Worm (Caenorhabditis elegans) whole organism, L4 larva: ENCODE data around the gene F58H1.6.

Experiments
- F26F4.8 ChIP-seq: fragments of 200-800 bp; sonication (Bioruptor generic); conservative IDR thresholded peaks from 2 replicates; pipeline ENCODE4 v1.3.6; 2022; ENCODE audit warnings: missing genetic modification characterization, missing compliant biosample characterization
- F37D6.2 ChIP-seq: sonication (generic microtip); optimal IDR thresholded peaks from 2 replicates; lab custom pipeline; 2016; ENCODE audit warnings: mild to moderate bottlenecking, missing genetic modification characterization, missing compliant biosample characterization
- F44E2.7 ChIP-seq: fragments of 200-800 bp; sonication (Bioruptor generic); IDR thresholded peaks from 2 replicates; pipeline ENCODE4 v2.1.2; 2022; ENCODE audit warnings: missing genetic modification characterization, missing compliant biosample characterization
- F49E8.2 ChIP-seq: sonication (generic microtip); optimal IDR thresholded peaks from 2 replicates; lab custom pipeline; 2016; ENCODE audit warnings: missing compliant biosample characterization, mild to moderate bottlenecking, missing genetic modification characterization, borderline replicate concordance
- Y48G9A.11 ChIP-seq: fragments of 200-800 bp; sonication (Bioruptor generic); IDR thresholded peaks from 2 replicates; pipeline ENCODE4 v1.3.6; 2022; ENCODE audit warnings: missing genetic modification reagents, missing genetic modification characterization, missing compliant biosample characterization
- ZK546.5 ChIP-seq, 2 experiments: sonication (generic microtip); optimal IDR thresholded peaks; 2 replicates each; lab custom pipeline; 2017; ENCODE audit warnings: missing biosample characterization in 2 of 2, missing genetic modification characterization in 2 of 2
- aha-1 ChIP-seq: fragments of 150-350 bp; peaks from one replicate; lab custom pipeline; 2014; ENCODE audit warnings: missing biosample characterization, missing genetic modification characterization
- aly-2 ChIP-seq: sonication (generic microtip); optimal IDR thresholded peaks from 2 replicates; lab custom pipeline; 2018; ENCODE audit warnings: missing biosample characterization, missing genetic modification characterization
- arid-1 ChIP-seq: fragments of 200-800 bp; sonication (Bioruptor generic); conservative IDR thresholded peaks from 2 replicates; pipeline ENCODE4 v1.3.6; 2022; ENCODE audit warnings: missing genetic modification reagents, missing genetic modification characterization, missing compliant biosample characterization
- attf-4 ChIP-seq: sonication (generic microtip); optimal IDR thresholded peaks from 3 replicates; lab custom pipeline; 2017; ENCODE audit warnings: missing biosample characterization, missing genetic modification characterization
- ceh-20 ChIP-seq: fragments of 200-800 bp; sonication (Bioruptor generic); IDR thresholded peaks from 2 replicates; pipeline ENCODE4 v1.3.6; 2022; ENCODE audit warnings: missing genetic modification reagents, missing genetic modification characterization, missing compliant biosample characterization
- ceh-62 ChIP-seq: sonication (generic microtip); optimal IDR thresholded peaks from 2 replicates; lab custom pipeline; 2017; ENCODE audit warnings: missing biosample characterization, missing genetic modification characterization
- daf-16 ChIP-seq, 3 experiments: sonication (generic microtip); optimal IDR thresholded peaks; 2 replicates each; lab custom pipeline; 2016 to 2017; ENCODE audit warnings: missing genetic modification characterization in 3 of 3, missing genetic modification reagents in 3 of 3, mild to moderate bottlenecking in 2 of 3, missing compliant biosample characterization in 2 of 3, missing biosample characterization in 1 of 3, moderate library complexity in 1 of 3
- dmd-6 ChIP-seq: fragments of 200-800 bp; sonication (Bioruptor generic); IDR thresholded peaks from 2 replicates; pipeline ENCODE4 v1.3.6; 2022; ENCODE audit warnings: missing genetic modification reagents, missing genetic modification characterization, missing compliant biosample characterization
- duxl-1 ChIP-seq: sonication (generic microtip); optimal IDR thresholded peaks from 2 replicates; lab custom pipeline; 2016; ENCODE audit warnings: mild to moderate bottlenecking, missing genetic modification characterization, moderate library complexity, missing compliant biosample characterization; ENCODE audit not compliant: poor library complexity
- dve-1 ChIP-seq: sonication (generic microtip); optimal IDR thresholded peaks from 2 replicates; lab custom pipeline; 2017; ENCODE audit warnings: antibody characterized with exemption, mild to moderate bottlenecking, missing genetic modification characterization, missing compliant biosample characterization; ENCODE audit not compliant: insufficient read depth
- egl-27 ChIP-seq: sonication (generic microtip); optimal IDR thresholded peaks from 3 replicates; lab custom pipeline; 2017; ENCODE audit warnings: missing biosample characterization, missing genetic modification reagents, missing genetic modification characterization
- hif-1 ChIP-seq, 2 experiments: sonication (generic microtip); optimal IDR thresholded peaks; 2 replicates each; lab custom pipeline; 2016 to 2017; ENCODE audit warnings: missing compliant biosample characterization in 2 of 2, missing genetic modification characterization in 2 of 2, missing genetic modification reagents in 2 of 2, missing genotype in 2 of 2, mild to moderate bottlenecking in 1 of 2
- lin-1 ChIP-seq: fragments of 200-800 bp; sonication (Bioruptor generic); IDR thresholded peaks from 2 replicates; pipeline ENCODE4 v1.3.6; 2022; ENCODE audit warnings: missing genetic modification reagents, missing genetic modification characterization, missing compliant biosample characterization
- lsy-2 ChIP-seq, 2 experiments: fragments of 150-350 bp in 1 of 2; sonication (generic microtip) in 1 of 2; optimal IDR thresholded peaks; 2 replicates each; lab custom pipeline; 2014 to 2017; ENCODE audit warnings: missing biosample characterization in 2 of 2, missing genetic modification characterization in 2 of 2
- mdl-1 ChIP-seq, 2 experiments: fragments of 150-350 bp in 1 of 2; sonication (generic microtip) in 1 of 2; optimal IDR thresholded peaks; 2 replicates each; lab custom pipeline; 2014 to 2017; ENCODE audit warnings: missing biosample characterization in 2 of 2, missing genetic modification characterization in 2 of 2
- mdt-29 ChIP-seq: fragments of 200-800 bp; sonication (Bioruptor generic); IDR thresholded peaks from 2 replicates; pipeline ENCODE4 v1.3.6; 2022; ENCODE audit warnings: missing genetic modification reagents, missing genetic modification characterization, missing compliant biosample characterization
- nhr-111 ChIP-seq: fragments of 200-800 bp; sonication (Bioruptor generic); optimal IDR thresholded peaks from 2 replicates; lab custom pipeline; 2018; ENCODE audit warnings: mild to moderate bottlenecking, missing genetic modification characterization, missing compliant biosample characterization
- nhr-28 ChIP-seq: fragments of 150-350 bp; optimal IDR thresholded peaks from 2 replicates; lab custom pipeline; 2014; ENCODE audit warnings: missing biosample characterization, missing genetic modification characterization
- nhr-6 ChIP-seq: fragments of 150-350 bp; optimal IDR thresholded peaks from 2 replicates; lab custom pipeline; 2014; ENCODE audit warnings: missing biosample characterization, missing genetic modification characterization
- nhr-77 ChIP-seq: fragments of 150-350 bp; optimal IDR thresholded peaks from 2 replicates; lab custom pipeline; 2014; ENCODE audit warnings: missing biosample characterization, missing genetic modification characterization
- php-3 ChIP-seq: fragments of 200-800 bp; sonication (Bioruptor generic); IDR thresholded peaks from 2 replicates; pipeline ENCODE4 v1.3.6; 2022; ENCODE audit warnings: missing genetic modification reagents, missing genetic modification characterization, missing compliant biosample characterization
- pqm-1 ChIP-seq: sonication (generic microtip); optimal IDR thresholded peaks from 2 replicates; lab custom pipeline; 2017; ENCODE audit warnings: missing biosample characterization, missing genetic modification characterization
- sdz-12 ChIP-seq: fragments of 200-800 bp; sonication (Bioruptor generic); optimal IDR thresholded peaks from 2 replicates; lab custom pipeline; 2018; ENCODE audit warnings: mild to moderate bottlenecking, missing genetic modification characterization, missing compliant biosample characterization
- snpc-1.2 ChIP-seq: fragments of 200-800 bp; sonication (Bioruptor generic); IDR thresholded peaks from 2 replicates; pipeline ENCODE4 v1.3.6; 2022; ENCODE audit warnings: missing genetic modification reagents, missing genetic modification characterization, missing compliant biosample characterization
- snpc-4 ChIP-seq: fragments of 150-350 bp; optimal IDR thresholded peaks from 2 replicates; lab custom pipeline; 2014; ENCODE audit warnings: missing biosample characterization, missing genetic modification characterization
- tag-97 ChIP-seq: fragments of 200-800 bp; sonication (Bioruptor generic); IDR thresholded peaks from 2 replicates; pipeline ENCODE4 v1.3.6; 2022; ENCODE audit warnings: missing genetic modification characterization, missing compliant biosample characterization
- unc-130 ChIP-seq: sonication (generic microtip); optimal IDR thresholded peaks from 2 replicates; lab custom pipeline; 2016; ENCODE audit warnings: missing genetic modification reagents, missing genetic modification characterization, missing compliant biosample characterization
- unc-39 ChIP-seq: sonication (generic microtip); optimal IDR thresholded peaks from 2 replicates; lab custom pipeline; 2017; ENCODE audit warnings: missing biosample characterization, missing genetic modification characterization
- unc-62 ChIP-seq, 3 experiments: fragments of 150-350 bp in 1 of 3; sonication (generic microtip); optimal IDR thresholded peaks in 2 of 3; peaks in 1 of 3; 1 replicate in 1 of 3; 2 replicates in 2 of 3; lab custom pipeline; 2014 to 2017; ENCODE audit warnings: missing biosample characterization in 3 of 3, missing genetic modification characterization in 3 of 3, missing genetic modification reagents in 3 of 3, missing genotype in 1 of 3
- vab-7 ChIP-seq: fragments of 200-800 bp; sonication (Bioruptor generic); IDR thresholded peaks from 2 replicates; pipeline ENCODE4 v1.3.6; 2022; ENCODE audit warnings: missing genetic modification reagents, missing genetic modification characterization, missing compliant biosample characterization
- zip-2 ChIP-seq: fragments of 150-350 bp; optimal IDR thresholded peaks from 2 replicates; lab custom pipeline; 2014; ENCODE audit warnings: missing biosample characterization, missing genetic modification characterization
- ztf-7 ChIP-seq: fragments of 150-350 bp; optimal IDR thresholded peaks from 2 replicates; lab custom pipeline; 2014; ENCODE audit warnings: missing biosample characterization, missing genetic modification characterization

F58H1.6 gene

DNA sequence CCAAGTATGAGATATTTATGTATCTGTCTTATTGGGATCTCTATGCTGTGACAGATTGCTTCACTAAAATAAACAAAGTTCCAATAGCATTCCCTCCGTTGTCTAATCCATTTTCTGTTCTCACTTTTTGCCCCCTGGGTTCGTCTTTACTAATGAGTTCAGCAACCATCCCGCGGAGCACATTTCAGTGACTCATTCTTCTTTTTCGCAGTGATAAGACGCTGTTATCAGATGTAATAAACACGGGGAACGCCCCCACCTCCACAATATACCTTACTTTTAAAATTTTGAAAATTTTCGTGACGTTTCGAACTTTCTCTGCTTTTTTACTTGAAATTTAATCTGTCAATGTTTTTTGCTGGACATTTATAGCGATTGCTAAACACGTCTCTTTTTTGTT is 42.3 kb upstream of the F58H1.6 start (continued):
- TF ChIP-seq lin-1 (GFP tag; lab: Robert Waterston, UW) (no peak), nhr-28 (tag; lab: Kevin White, UChicago) (peak; percentile 34), nhr-6 (tag; lab: Kevin White, UChicago) (no peak), lsy-2 (tag; optimal IDR thresholded peaks at IDR 0.05; lab: Kevin White, UChicago) (no peak), aly-2 (no peak), tag-97 (GFP tag; lab: Robert Waterston, UW) (no peak), snpc-4 (tag; lab: Kevin White, UChicago) (no peak), F44E2.7 (GFP tag; lab: Robert Waterston, UW) (no peak), arid-1 (no peak), mdl-1 (tag; optimal IDR thresholded peaks at IDR 0.05; lab: Kevin White, UChicago) (peak in 1 of 2 experiments; percentile 2), attf-4 (tag; lab: Kevin White, UChicago) (no peak), unc-130 (GFP tag; lab: Kevin White, UChicago) (no peak), vab-7 (no peak), unc-39 (tag; lab: Kevin White, UChicago) (no peak), pqm-1 (peak; percentile 72), snpc-1.2 (GFP tag; lab: Robert Waterston, UW) (no peak), sdz-12 (GFP tag; lab: Kevin White, UChicago) (no peak), Y48G9A.11 (GFP tag; lab: Robert Waterston, UW) (no peak), daf-16 (GFP tag; optimal IDR thresholded peaks at IDR 0.05; lab: Kevin White, UChicago) (no peak), daf-16 (tag; optimal IDR thresholded peaks at IDR 0.05; lab: Kevin White, UChicago) (peak; percentile 29), F37D6.2 (no peak), ceh-62 (tag; lab: Kevin White, UChicago) (no peak), F49E8.2 (no peak), php-3 (GFP tag; lab: Robert Waterston, UW) (no peak), hif-1 (tag; optimal IDR thresholded peaks at IDR 0.05; lab: Kevin White, UChicago) (no peak), duxl-1 (tag; lab: Kevin White, UChicago) (no peak), egl-27 (tag; lab: Kevin White, UChicago) (no peak), dmd-6 (GFP tag; lab: Robert Waterston, UW) (peak; percentile 48; the same call in 1 of the 2 replicates), F26F4.8 (no peak)
- TF ChIP-seq, all 104 proteins: peak for 8

- TF ChIP-seq aha-1 (tag; lab: Kevin White, UChicago): peak; percentile 94
- no peak for TF ChIP-seq dve-1
Observed at ce11 chrV:11901260-11901659, 41.2 kb upstream of the F58H1.6 start.

ce11 chrV:11902161-11902560 is 40.3 kb upstream of the F58H1.6 start:
- peak in 1 of 2 experiments; percentile 81 for TF ChIP-seq unc-62 (GFP tag; optimal IDR thresholded peaks at IDR 0.05 in 1 of 2; lab: Kevin White, UChicago)
- no peak for TF ChIP-seq unc-62 (tag; optimal IDR thresholded peaks at IDR 0.05; lab: Kevin White, UChicago)
- TF ChIP-seq ZK546.5 (tag; optimal IDR thresholded peaks at IDR 0.05; lab: Kevin White, UChicago): no peak
- no peak for TF ChIP-seq zip-2 (tag; lab: Kevin White, UChicago)
- no peak for TF ChIP-seq nhr-111 (GFP tag; lab: Kevin White, UChicago)
- no peak for TF ChIP-seq ceh-20 (GFP tag; lab: Robert Waterston, UW)
- no peak for TF ChIP-seq ztf-7 (tag; lab: Kevin White, UChicago)
- no peak for TF ChIP-seq duxl-1 (tag; lab: Kevin White, UChicago)
- TF ChIP-seq nhr-77 (tag; lab: Kevin White, UChicago): no peak
- no peak for TF ChIP-seq mdt-29
